Worm (Caenorhabditis elegans): ENCODE measurements around the gene nhr-101.

ce11 chrV:11528633-11529327 lies 41.5 kb upstream of the nhr-101 start:
- TF ChIP-seq ztf-29 (GFP tag; IDR thresholded peaks at IDR 0.05) (no peak), ref-1 (GFP tag; conservative IDR thresholded peaks at IDR 0.05) (no peak), cog-1 (tag; optimal IDR thresholded peaks at IDR 0.05) (no peak), flt-1 (GFP tag; IDR thresholded peaks at IDR 0.05) (no peak), tab-1 (GFP tag; IDR thresholded peaks at IDR 0.05) (no peak), ztf-23 (GFP tag; IDR thresholded peaks at IDR 0.05) (no peak), med-1 (GFP tag; optimal IDR thresholded peaks at IDR 0.05; ENCODE audit: insufficient read depth) (no peak)
